Worm (Caenorhabditis elegans): Measurements from ENCODE around the gene lgc-15.

ce11 chrX:12160002-12160690, 46.0 kb downstream of the lgc-15 start, which contains the start of gene F57G12.2:
- TF ChIP-seq sdc-2 (tag; optimal IDR thresholded peaks at IDR 0.05) (no peak), ztf-16 (tag; optimal IDR thresholded peaks at IDR 0.05) (no peak), ceh-2 (tag; optimal IDR thresholded peaks at IDR 0.05) (no peak), ceh-6 (GFP tag; optimal IDR thresholded peaks at IDR 0.05) (no peak), pax-1 (tag; optimal IDR thresholded peaks at IDR 0.05) (no peak), tbx-2 (tag; optimal IDR thresholded peaks at IDR 0.05) (no peak), lin-11 (tag; optimal IDR thresholded peaks at IDR 0.05) (no peak), pha-2 (tag; optimal IDR thresholded peaks at IDR 0.05) (no peak), ama-1 (optimal IDR thresholded peaks at IDR 0.05) (no peak)
